Worm (Caenorhabditis elegans): Measurements from ENCODE around the gene ins-14.

Gene ins-14

DNA sequence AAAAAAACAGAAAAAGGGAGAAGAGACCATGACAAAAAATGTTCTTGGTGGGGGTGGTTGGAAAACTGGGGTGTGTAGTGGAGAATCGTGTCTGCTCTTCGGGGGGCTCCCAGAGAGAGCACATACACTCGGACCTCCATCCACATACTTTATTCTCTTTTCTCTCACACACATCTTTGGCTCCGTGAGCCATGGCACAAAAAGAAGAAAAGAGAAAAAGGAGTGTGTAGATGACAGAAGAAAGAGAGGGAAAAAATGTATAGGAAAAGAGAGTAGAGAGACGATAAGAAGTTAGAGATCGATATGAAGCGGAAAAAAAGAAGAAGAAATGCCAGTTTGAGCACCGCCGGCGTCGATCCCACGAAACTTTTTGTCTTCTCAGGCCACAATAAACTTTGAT, 36.6 kb downstream of the ins-14 start (continued):
- TF ChIP-seq nhr-77 (tag; optimal IDR thresholded peaks at IDR 0.05) (no peak), unc-130 (GFP tag; optimal IDR thresholded peaks at IDR 0.05) (no peak), unc-39 (tag; optimal IDR thresholded peaks at IDR 0.05) (no peak), attf-4 (tag; optimal IDR thresholded peaks at IDR 0.05) (no peak), ceh-62 (tag; optimal IDR thresholded peaks at IDR 0.05) (no peak), F37D6.2 (tag; optimal IDR thresholded peaks at IDR 0.05) (no peak), lin-38 (GFP tag; IDR thresholded peaks at IDR 0.05) (no peak), hlh-11 (tag; optimal IDR thresholded peaks at IDR 0.05) (no peak), snpc-4 (tag; optimal IDR thresholded peaks at IDR 0.05) (no peak), tra-1 (GFP tag; IDR thresholded peaks at IDR 0.05) (peak; percentile 35; the same call in 1 of the 2 replicates), vab-7 (GFP tag; IDR thresholded peaks at IDR 0.05) (no peak), pha-4 (GFP tag; IDR thresholded peaks at IDR 0.05) (no peak), pha-4 (tag; optimal IDR thresholded peaks at IDR 0.05) (no peak), ceh-20 (GFP tag; IDR thresholded peaks at IDR 0.05) (peak; percentile 59; the same call in 1 of the 2 replicates), lin-1 (GFP tag; IDR thresholded peaks at IDR 0.05) (no peak)

DNA sequence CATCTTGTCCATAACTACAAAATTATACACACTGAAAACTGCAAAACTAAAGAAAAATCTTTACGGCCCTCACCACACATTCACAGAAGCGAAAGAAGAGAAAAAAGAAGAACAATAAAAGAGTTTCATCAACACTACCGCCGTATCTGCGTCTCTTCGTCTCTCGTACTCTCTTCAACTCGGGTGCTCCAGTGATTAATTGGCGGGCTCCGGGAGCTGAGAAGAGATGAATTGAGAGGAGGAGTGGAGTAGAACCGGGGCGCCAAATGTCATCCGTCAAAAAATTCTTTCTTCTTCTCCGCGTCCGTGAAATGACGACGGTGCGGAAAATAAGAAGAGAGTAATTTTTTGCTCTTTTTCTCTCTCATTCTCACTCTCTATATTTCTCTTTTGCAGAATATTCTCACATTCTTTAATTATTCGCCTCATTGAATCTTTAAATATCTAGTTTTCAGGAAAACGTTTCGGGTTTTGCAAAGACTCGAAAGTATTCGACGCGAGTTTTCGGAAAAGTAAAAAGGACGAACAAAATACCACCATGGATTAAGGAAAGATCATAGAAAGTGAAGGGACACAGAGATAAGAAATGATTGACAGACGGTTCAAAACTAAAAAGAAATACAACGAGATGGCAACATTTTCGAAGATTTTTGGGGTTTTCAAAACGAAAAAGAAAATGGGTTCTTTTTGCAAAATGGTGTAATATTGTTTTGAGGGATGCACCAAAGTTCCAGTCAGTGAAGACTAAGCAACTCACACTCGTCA, 37.9 kb downstream of the ins-14 start:
- TF ChIP-seq mdt-29 (GFP tag; IDR thresholded peaks at IDR 0.05) (no peak), ceh-44 (GFP tag; IDR thresholded peaks at IDR 0.05) (no peak), nhr-6 (tag; optimal IDR thresholded peaks at IDR 0.05) (no peak), egl-27 (tag; optimal IDR thresholded peaks at IDR 0.05) (no peak), pqm-1 (tag; optimal IDR thresholded peaks at IDR 0.05) (no peak), nhr-28 (tag; optimal IDR thresholded peaks at IDR 0.05) (no peak), skn-1 (tag; optimal IDR thresholded peaks at IDR 0.05) (no peak), unc-130 (GFP tag; optimal IDR thresholded peaks at IDR 0.05) (no peak), ZK546.5 (tag; optimal IDR thresholded peaks at IDR 0.05) (no peak), vab-7 (GFP tag; IDR thresholded peaks at IDR 0.05) (no peak), F44E2.7 (GFP tag; IDR thresholded peaks at IDR 0.05) (no peak), lsy-2 (tag; optimal IDR thresholded peaks at IDR 0.05) (peak in 1 of 2 experiments; percentile 51), mxl-2 (GFP tag; conservative IDR thresholded peaks at IDR 0.05) (no peak), madf-9 (GFP tag; conservative IDR thresholded peaks at IDR 0.05) (no peak), saeg-2 (GFP tag; IDR thresholded peaks at IDR 0.05) (no peak), dmd-6 (GFP tag; IDR thresholded peaks at IDR 0.05) (0 out of 2 replicates have a peak, but pooled peaks have one; percentile 18), R02D3.7 (tag; optimal IDR thresholded peaks at IDR 0.05) (no peak), ctbp-1 (GFP tag; IDR thresholded peaks at IDR 0.05) (0 out of 2 replicates have a peak, but pooled peaks have one; percentile 45), daf-16 (GFP tag; optimal IDR thresholded peaks at IDR 0.05) (peak in 1 of 2 experiments; percentile 58), daf-16 (tag; optimal IDR thresholded peaks at IDR 0.05) (no peak), hlh-11 (tag; optimal IDR thresholded peaks at IDR 0.05) (peak; percentile 29), ceh-62 (tag; optimal IDR thresholded peaks at IDR 0.05) (no peak), egl-43 (GFP tag; IDR thresholded peaks at IDR 0.05) (0 out of 2 replicates have a peak, but pooled peaks have one; percentile 35), rbr-2 (tag; optimal IDR thresholded peaks at IDR 0.05) (peak; percentile 7), mxl-3 (GFP tag; optimal IDR thresholded peaks at IDR 0.05) (no peak), tag-97 (GFP tag; IDR thresholded peaks at IDR 0.05) (no peak), D1046.2 (GFP tag; IDR thresholded peaks at IDR 0.05) (no peak), nhr-77 (tag; optimal IDR thresholded peaks at IDR 0.05) (no peak), aly-2 (tag; optimal IDR thresholded peaks at IDR 0.05) (no peak), ceh-20 (GFP tag; IDR thresholded peaks at IDR 0.05) (peak; percentile 66; the same call in 1 of the 2 replicates), mep-1 (tag; optimal IDR thresholded peaks at IDR 0.05) (peak; percentile 20), mes-2 (tag; optimal IDR thresholded peaks at IDR 0.05; ENCODE audit: poor library complexity, severe bottlenecking) (no peak), duxl-1 (tag; optimal IDR thresholded peaks at IDR 0.05; ENCODE audit: poor library complexity) (no peak), hif-1 (tag; optimal IDR thresholded peaks at IDR 0.05) (peak in 1 of 2 experiments; percentile 28)
